Worm (Caenorhabditis elegans) whole organism, L1 larva: ENCODE measurements around the gene num-1.
A peak's percentile ranks its signal among the peaks of the same experiment; 100 is the strongest.

Source experiments
- C04F5.9 ChIP-seq: sonication (generic microtip); optimal IDR thresholded peaks from 2 replicates; lab custom pipeline; 2016; ENCODE audit warnings: missing genetic modification characterization, missing compliant biosample characterization
- F16B12.6 ChIP-seq: fragments of 150-350 bp; optimal IDR thresholded peaks from 2 replicates; lab custom pipeline; 2014; ENCODE audit warnings: missing biosample characterization, missing genetic modification characterization
- aly-2 ChIP-seq: fragments of 150-350 bp; optimal IDR thresholded peaks from 2 replicates; lab custom pipeline; 2014; ENCODE audit warnings: missing biosample characterization, missing genetic modification characterization
- ama-1 ChIP-seq: fragments of 150-350 bp; optimal IDR thresholded peaks from 2 replicates; lab custom pipeline; 2014
- blmp-1 ChIP-seq: fragments of 150-350 bp; optimal IDR thresholded peaks from 2 replicates; lab custom pipeline; 2014; ENCODE audit warnings: missing biosample characterization, missing genetic modification characterization
- ceh-88 ChIP-seq: fragments of 200-800 bp; sonication (Bioruptor generic); IDR thresholded peaks from 2 replicates; pipeline ENCODE4 v1.3.6; 2022; ENCODE audit warnings: missing genetic modification characterization, missing compliant biosample characterization
- ceh-90 ChIP-seq: sonication (generic microtip); optimal IDR thresholded peaks from 2 replicates; lab custom pipeline; 2016; ENCODE audit warnings: missing genetic modification characterization, missing compliant biosample characterization
- efl-1 ChIP-seq, 4 experiments: fragments of 150-350 bp; optimal IDR thresholded peaks in 3 of 4; peaks in 1 of 4; 1 replicate in 1 of 4; 2 replicates in 3 of 4; lab custom pipeline; 2014; ENCODE audit warnings: missing biosample characterization in 2 of 4, missing genetic modification characterization in 2 of 4, missing genetic modification reagents in 2 of 4
- ets-5 ChIP-seq: fragments of 200-800 bp; sonication (Bioruptor generic); IDR thresholded peaks from 2 replicates; pipeline ENCODE4 v1.3.6; 2022; ENCODE audit warnings: missing genetic modification characterization, missing compliant biosample characterization
- fkh-8 ChIP-seq: sonication (generic microtip); optimal IDR thresholded peaks from 2 replicates; lab custom pipeline; 2016; ENCODE audit warnings: mild to moderate bottlenecking, missing genetic modification characterization, missing compliant biosample characterization
- fos-1 ChIP-seq: fragments of 150-350 bp; optimal IDR thresholded peaks from 2 replicates; lab custom pipeline; 2014; ENCODE audit warnings: missing biosample characterization, missing genetic modification characterization
- grh-1 ChIP-seq: fragments of 200-800 bp; sonication (Bioruptor generic); IDR thresholded peaks from 2 replicates; pipeline ENCODE4 v1.3.6; 2022; ENCODE audit warnings: missing genetic modification reagents, missing genetic modification characterization, missing compliant biosample characterization
- hlh-17 ChIP-seq: fragments of 200-800 bp; sonication (Bioruptor generic); optimal IDR thresholded peaks from 2 replicates; lab custom pipeline; 2018; ENCODE audit warnings: missing genetic modification characterization, mild to moderate bottlenecking, missing compliant biosample characterization, moderate library complexity, borderline replicate concordance
- jun-1 ChIP-seq: fragments of 150-350 bp; optimal IDR thresholded peaks from 2 replicates; lab custom pipeline; 2014; ENCODE audit warnings: missing biosample characterization, missing genetic modification reagents, missing genetic modification characterization
- lin-14 ChIP-seq: fragments of 200-800 bp; sonication (Bioruptor generic); optimal IDR thresholded peaks from 2 replicates; lab custom pipeline; 2018; ENCODE audit warnings: mild to moderate bottlenecking, missing genetic modification characterization, moderate library complexity, missing compliant biosample characterization
- lin-35 ChIP-seq, 2 experiments: fragments of 150-350 bp; optimal IDR thresholded peaks; 2 replicates each; lab custom pipeline; 2014; ENCODE audit warnings: missing biosample characterization in 2 of 2, missing genetic modification characterization in 2 of 2, missing genetic modification reagents in 2 of 2
- lsy-2 ChIP-seq, 2 experiments: fragments of 150-350 bp; optimal IDR thresholded peaks; 2 replicates each; lab custom pipeline; 2014; ENCODE audit warnings: missing biosample characterization in 2 of 2, missing genetic modification characterization in 2 of 2
- mef-2 ChIP-seq: fragments of 150-350 bp; optimal IDR thresholded peaks from 2 replicates; lab custom pipeline; 2014; ENCODE audit warnings: missing biosample characterization, missing genetic modification characterization
- mep-1 ChIP-seq: fragments of 150-350 bp; optimal IDR thresholded peaks from 2 replicates; lab custom pipeline; 2014; ENCODE audit warnings: missing biosample characterization, missing genetic modification characterization
- nhr-12 ChIP-seq: sonication (generic microtip); optimal IDR thresholded peaks from 2 replicates; lab custom pipeline; 2017; ENCODE audit warnings: missing biosample characterization, missing genetic modification characterization
- nhr-47 ChIP-seq: sonication (generic microtip); optimal IDR thresholded peaks from 2 replicates; lab custom pipeline; 2016; ENCODE audit warnings: mild to moderate bottlenecking, missing genetic modification characterization, moderate library complexity, missing compliant biosample characterization
- nhr-71 ChIP-seq: sonication (generic microtip); optimal IDR thresholded peaks from 2 replicates; lab custom pipeline; 2016; ENCODE audit warnings: mild to moderate bottlenecking, missing genetic modification characterization, moderate library complexity, missing compliant biosample characterization
- nhr-85 ChIP-seq: sonication (generic microtip); peaks from one replicate; lab custom pipeline; 2016; ENCODE audit warnings: missing genetic modification characterization, inconsistent platforms, missing compliant biosample characterization
- nhr-90 ChIP-seq: sonication (generic microtip); optimal IDR thresholded peaks from 2 replicates; lab custom pipeline; 2016; ENCODE audit warnings: mild to moderate bottlenecking, missing genetic modification characterization, missing compliant biosample characterization; ENCODE audit not compliant: poor library complexity
- pqm-1 ChIP-seq: sonication (generic microtip); optimal IDR thresholded peaks from 3 replicates; lab custom pipeline; 2017; ENCODE audit warnings: missing biosample characterization, missing genetic modification characterization
- rnt-1 ChIP-seq: sonication (generic microtip); optimal IDR thresholded peaks from 2 replicates; lab custom pipeline; 2016; ENCODE audit warnings: mild to moderate bottlenecking, missing genetic modification characterization, moderate library complexity, missing compliant biosample characterization
- snpc-4 ChIP-seq: fragments of 150-350 bp; optimal IDR thresholded peaks from 2 replicates; lab custom pipeline; 2014; ENCODE audit warnings: missing biosample characterization, missing genetic modification characterization
- snu-23 ChIP-seq: sonication (generic microtip); optimal IDR thresholded peaks from 2 replicates; lab custom pipeline; 2016; ENCODE audit warnings: missing genetic modification characterization, missing compliant biosample characterization
- swsn-7 ChIP-seq: sonication (generic microtip); optimal IDR thresholded peaks from 2 replicates; lab custom pipeline; 2016; ENCODE audit warnings: missing genetic modification characterization, missing compliant biosample characterization
- unc-98 ChIP-seq: fragments of 200-800 bp; sonication (Bioruptor generic); IDR thresholded peaks from 2 replicates; pipeline ENCODE4 v1.3.6; 2022; ENCODE audit warnings: missing genetic modification characterization, missing compliant biosample characterization
- vab-15 ChIP-seq: sonication (generic microtip); optimal IDR thresholded peaks from 2 replicates; lab custom pipeline; 2017; ENCODE audit warnings: missing genotype, mild to moderate bottlenecking, missing genetic modification characterization, missing compliant biosample characterization
- xbp-1 ChIP-seq: sonication (generic microtip); optimal IDR thresholded peaks from 2 replicates; lab custom pipeline; 2016; ENCODE audit warnings: missing genetic modification characterization, missing compliant biosample characterization

The num-1 gene

ce11 chrV:20802906-20803305 lies 26.7 kb upstream of the num-1 start, which contains the start of gene Y44A6D.5:
Gene Y44A6D.5, minus strand, starts transcription at chrV:20803006.
- no peak for TF ChIP-seq hlh-17 (GFP tag; lab: Kevin White, UChicago)
- TF ChIP-seq efl-1 (optimal IDR thresholded peaks at IDR 0.05; lab: Kevin White, UChicago): no peak
- peak in 1 of 2 experiments; percentile 66 for TF ChIP-seq efl-1 (GFP tag; optimal IDR thresholded peaks at IDR 0.05 in 1 of 2; lab: Kevin White, UChicago)
- TF ChIP-seq, all 84 proteins: peak for 1

- TF ChIP-seq grh-1 (GFP tag; lab: Robert Waterston, UW): peak; percentile 23; the same call in 1 of the 2 replicates
- peak; percentile 17 for TF ChIP-seq nhr-47 (tag; lab: Kevin White, UChicago)
- TF ChIP-seq snpc-4 (tag; lab: Kevin White, UChicago): peak; percentile 94
- TF ChIP-seq snu-23 (GFP tag; lab: Kevin White, UChicago): peak; percentile 4
- TF ChIP-seq nhr-90 (tag; lab: Kevin White, UChicago): peak; percentile 23
- peak; percentile 10 for TF ChIP-seq nhr-71 (tag; lab: Kevin White, UChicago)
- peak; percentile 27 for TF ChIP-seq nhr-85 (tag; lab: Kevin White, UChicago)
Observed at ce11 chrV:20803464-20803863, 26.1 kb upstream of the num-1 start.

ce11 chrV:20807038-20807437 lies 22.6 kb upstream of the num-1 start, which contains the start of gene Y44A6D.6:
Gene Y44A6D.6, plus strand, starts transcription at chrV:20807338.
- TF ChIP-seq lsy-2 (tag; optimal IDR thresholded peaks at IDR 0.05; lab: Kevin White, UChicago) (no peak), mep-1 (tag; lab: Kevin White, UChicago) (no peak), lin-14 (GFP tag; lab: Kevin White, UChicago) (no peak), fkh-8 (tag; lab: Kevin White, UChicago) (no peak)
- TF ChIP-seq, all 84 proteins: peak for 0

- TF ChIP-seq ceh-90 (tag; lab: Kevin White, UChicago) (no peak), nhr-12 (no peak), grh-1 (GFP tag; lab: Robert Waterston, UW) (no peak), lin-14 (GFP tag; lab: Kevin White, UChicago) (peak; percentile 56), pqm-1 (tag; lab: Kevin White, UChicago) (no peak), efl-1 (optimal IDR thresholded peaks at IDR 0.05; lab: Kevin White, UChicago) (no peak), efl-1 (GFP tag; optimal IDR thresholded peaks at IDR 0.05 in 1 of 2; lab: Kevin White, UChicago) (peak in 1 of 2 experiments; percentile 7), lin-35 (GFP tag; optimal IDR thresholded peaks at IDR 0.05; lab: Kevin White, UChicago) (no peak), blmp-1 (tag; lab: Kevin White, UChicago) (no peak), unc-98 (GFP tag; lab: Robert Waterston, UW) (no peak)
Observed at ce11 chrV:20813646-20814045, 16.0 kb upstream of the num-1 start.

ce11 chrV:20814424-20814823 lies 15.2 kb upstream of the num-1 start, which contains the start of gene Y44A6D.7:
Gene Y44A6D.7, plus strand, starts transcription at chrV:20814724.
- TF ChIP-seq rnt-1: no peak
- TF ChIP-seq nhr-85 (tag; lab: Kevin White, UChicago): peak; percentile 30

ce11 chrV:20815842-20816241 lies 13.8 kb upstream of the num-1 start, which contains the start of gene sshk-1:
Gene sshk-1, plus strand, starts transcription at chrV:20816142.
- TF ChIP-seq nhr-90 (tag; lab: Kevin White, UChicago): no peak
- TF ChIP-seq ceh-88 (GFP tag; lab: Robert Waterston, UW): no peak
- TF ChIP-seq jun-1: no peak
- no peak for TF ChIP-seq efl-1 (optimal IDR thresholded peaks at IDR 0.05; lab: Kevin White, UChicago)
- TF ChIP-seq efl-1 (GFP tag; optimal IDR thresholded peaks at IDR 0.05 in 1 of 2; lab: Kevin White, UChicago): no peak
- no peak for TF ChIP-seq ama-1
- TF ChIP-seq aly-2 (tag; lab: Kevin White, UChicago): no peak
- no peak for TF ChIP-seq F16B12.6 (tag; lab: Kevin White, UChicago)
- no peak for TF ChIP-seq swsn-7 (tag; lab: Kevin White, UChicago)
- TF ChIP-seq fos-1 (tag; lab: Kevin White, UChicago): no peak
- no peak for TF ChIP-seq C04F5.9 (tag; lab: Kevin White, UChicago)
- no peak for TF ChIP-seq ets-5 (GFP tag; lab: Robert Waterston, UW)
- no peak for TF ChIP-seq mef-2 (tag; lab: Kevin White, UChicago)
- TF ChIP-seq vab-15 (tag; lab: Kevin White, UChicago): no peak
- TF ChIP-seq xbp-1 (tag; lab: Kevin White, UChicago): no peak
